Fruit fly (Drosophila melanogaster) whole organism, embryonic: Measurements from ENCODE around the gene trx.

Experiments used
- ATbp ChIP-seq: fragments of 200-800 bp; sonication (Bioruptor generic); optimal IDR thresholded peaks from 2 replicates; lab custom pipeline; 2017; ENCODE audit warnings: missing biosample characterization, mild to moderate bottlenecking, missing genetic modification characterization, missing genetic modification reagents
- Abd-B ChIP-seq: fragments of 200-800 bp; sonication (Bioruptor generic); optimal IDR thresholded peaks from 2 replicates; lab custom pipeline; 2018; ENCODE audit warnings: missing biosample characterization, mild to moderate bottlenecking, missing genetic modification characterization, moderate library complexity
- CG10147 ChIP-seq: fragments of 200-800 bp; sonication (Bioruptor generic); optimal IDR thresholded peaks from 2 replicates; lab custom pipeline; 2019; ENCODE audit warnings: missing biosample characterization, mild to moderate bottlenecking, missing genetic modification characterization, moderate library complexity
- CG10267 ChIP-seq: fragments of 200-800 bp; sonication (Bioruptor generic); optimal IDR thresholded peaks from 2 replicates; lab custom pipeline; 2018; ENCODE audit warnings: missing biosample characterization, mild to moderate bottlenecking, missing genetic modification characterization, moderate library complexity
- CG10979 ChIP-seq: fragments of 200-800 bp; sonication (Bioruptor generic); optimal IDR thresholded peaks from 2 replicates; lab custom pipeline; 2018; ENCODE audit warnings: missing biosample characterization, mild to moderate bottlenecking, missing genetic modification characterization, moderate library complexity
- CG12659 ChIP-seq: fragments of 200-800 bp; sonication (Bioruptor generic); optimal IDR thresholded peaks from 3 replicates; lab custom pipeline; 2017; ENCODE audit warnings: mild to moderate bottlenecking, missing biosample characterization, missing genetic modification reagents, missing genetic modification characterization
- CG14710 ChIP-seq: fragments of 200-800 bp; sonication (Bioruptor generic); optimal IDR thresholded peaks from 3 replicates; lab custom pipeline; 2019; ENCODE audit warnings: missing biosample characterization, mild to moderate bottlenecking, missing genetic modification characterization, moderate library complexity
- CG15011 ChIP-seq: fragments of 200-800 bp; sonication (Bioruptor generic); optimal IDR thresholded peaks from 3 replicates; lab custom pipeline; 2018; ENCODE audit warnings: missing biosample characterization, mild to moderate bottlenecking, missing genetic modification characterization
- CG1602 ChIP-seq: fragments of 200-800 bp; sonication (Bioruptor generic); optimal IDR thresholded peaks from 3 replicates; lab custom pipeline; 2016; ENCODE audit warnings: missing biosample characterization, missing genetic modification characterization
- CG17359 ChIP-seq: fragments of 200-800 bp; sonication (Bioruptor generic); optimal IDR thresholded peaks from 3 replicates; lab custom pipeline; 2018; ENCODE audit warnings: missing biosample characterization, mild to moderate bottlenecking, missing genetic modification characterization, moderate library complexity
- CG17361 ChIP-seq: fragments of 200-800 bp; sonication (Bioruptor generic); IDR thresholded peaks from 3 replicates; pipeline ENCODE4 v1.3.6; 2022; ENCODE audit warnings: missing biosample characterization, missing genetic modification characterization
- CG17829 ChIP-seq: fragments of 200-800 bp; optimal IDR thresholded peaks from 2 replicates; lab custom pipeline; 2019; ENCODE audit warnings: missing biosample characterization, mild to moderate bottlenecking, missing genetic modification characterization, moderate library complexity
- CG18599 ChIP-seq: fragments of 200-800 bp; sonication (Bioruptor generic); optimal IDR thresholded peaks from 3 replicates; lab custom pipeline; 2017; ENCODE audit warnings: missing biosample characterization, missing genetic modification characterization, mild to moderate bottlenecking, moderate library complexity, missing genetic modification reagents
- CG2120 ChIP-seq: fragments of 200-800 bp; sonication (Bioruptor generic); optimal IDR thresholded peaks from 3 replicates; lab custom pipeline; 2016; ENCODE audit warnings: missing biosample characterization, missing genetic modification characterization
- CG2678 ChIP-seq: fragments of 200-800 bp; sonication (Bioruptor generic); optimal IDR thresholded peaks from 3 replicates; lab custom pipeline; 2019; ENCODE audit warnings: missing biosample characterization, mild to moderate bottlenecking, missing genetic modification characterization, moderate library complexity
- CG31441 ChIP-seq: fragments of 200-800 bp; sonication (Bioruptor generic); IDR thresholded peaks from 2 replicates; pipeline ENCODE4 v1.3.6; 2022; ENCODE audit warnings: missing biosample characterization, missing genetic modification characterization
- CG3726 ChIP-seq: fragments of 200-800 bp; sonication (Bioruptor generic); IDR thresholded peaks from 3 replicates; pipeline ENCODE4, ENCODE4 v1.3.6; 2022; ENCODE audit warnings: missing biosample characterization, missing genetic modification characterization
- CG7556 ChIP-seq: fragments of 200-800 bp; sonication (Bioruptor generic); optimal IDR thresholded peaks from 2 replicates; lab custom pipeline; 2017; ENCODE audit warnings: missing biosample characterization, mild to moderate bottlenecking, missing genetic modification characterization
- CG7839 ChIP-seq: fragments of 200-800 bp; sonication (Bioruptor generic); optimal IDR thresholded peaks from 3 replicates; lab custom pipeline; 2018; ENCODE audit warnings: missing biosample characterization, mild to moderate bottlenecking, missing genetic modification characterization, moderate library complexity
- CG8388 ChIP-seq: fragments of 200-800 bp; sonication (Bioruptor generic); optimal IDR thresholded peaks from 2 replicates; lab custom pipeline; 2019; ENCODE audit warnings: missing biosample characterization, mild to moderate bottlenecking, missing genetic modification characterization, moderate library complexity
- CoRest ChIP-seq: fragments of 200-800 bp; sonication (Bioruptor generic); optimal IDR thresholded peaks from 3 replicates; lab custom pipeline; 2018; ENCODE audit warnings: missing biosample characterization, mild to moderate bottlenecking, missing genetic modification characterization, moderate library complexity
- Gug ChIP-seq: fragments of 200-800 bp; sonication (Bioruptor generic); IDR thresholded peaks from 4 replicates; pipeline ENCODE4 v1.3.6; 2022; ENCODE audit warnings: missing biosample characterization, missing genetic modification characterization
- Hr51 ChIP-seq, 2 experiments: fragments of 200-800 bp; sonication (Bioruptor generic); optimal IDR thresholded peaks; 2 replicates in 1 of 2; 3 replicates in 1 of 2; lab custom pipeline; 2016 to 2018; ENCODE audit warnings: missing biosample characterization in 2 of 2, missing genetic modification characterization in 2 of 2, mild to moderate bottlenecking in 1 of 2, moderate library complexity in 1 of 2
- Hsf ChIP-seq: fragments of 200-800 bp; sonication (Bioruptor generic); optimal IDR thresholded peaks from 3 replicates; lab custom pipeline; 2016; ENCODE audit warnings: missing biosample characterization, missing genetic modification characterization
- Med ChIP-seq: fragments of 200-800 bp; sonication (Bioruptor generic); peaks from one replicate; lab custom pipeline; 2016; ENCODE audit warnings: missing biosample characterization, missing genetic modification characterization, mild to moderate bottlenecking, inconsistent platforms, moderate library complexity
- Oli ChIP-seq: fragments of 200-800 bp; sonication (Bioruptor generic); optimal IDR thresholded peaks from 2 replicates; lab custom pipeline; 2018; ENCODE audit warnings: missing biosample characterization, mild to moderate bottlenecking, missing genetic modification characterization, moderate library complexity
- PHDP ChIP-seq: fragments of 200-800 bp; sonication (Bioruptor generic); optimal IDR thresholded peaks from 3 replicates; lab custom pipeline; 2018; ENCODE audit warnings: missing biosample characterization, mild to moderate bottlenecking, missing genetic modification characterization, moderate library complexity
- Ptx1 ChIP-seq: fragments of 200-800 bp; sonication (Bioruptor generic); IDR thresholded peaks from 2 replicates; pipeline ENCODE4 v1.3.6; 2022; ENCODE audit warnings: missing biosample characterization, missing genetic modification characterization
- Sox100B ChIP-seq: fragments of 200-800 bp; sonication (Bioruptor generic); optimal IDR thresholded peaks from 3 replicates; lab custom pipeline; 2018; ENCODE audit warnings: missing biosample characterization, mild to moderate bottlenecking, missing genetic modification characterization
- Sox102F ChIP-seq: fragments of 200-800 bp; sonication (Bioruptor generic); optimal IDR thresholded peaks from 2 replicates; lab custom pipeline; 2018; ENCODE audit warnings: missing biosample characterization, mild to moderate bottlenecking, missing genetic modification characterization, moderate library complexity
- Xbp1 ChIP-seq: fragments of 200-800 bp; sonication (Bioruptor generic); optimal IDR thresholded peaks from 3 replicates; lab custom pipeline; 2016; ENCODE audit warnings: missing biosample characterization, mild to moderate bottlenecking, missing genetic modification characterization
- bcd ChIP-seq: fragments of 200-800 bp; sonication (Bioruptor generic); optimal IDR thresholded peaks from 2 replicates; lab custom pipeline; 2017; ENCODE audit warnings: missing biosample characterization, mild to moderate bottlenecking, missing genetic modification characterization
- bsh ChIP-seq, 2 experiments: fragments of 200-800 bp; sonication (Bioruptor generic); optimal IDR thresholded peaks; 2 replicates each; lab custom pipeline; 2017 to 2018; ENCODE audit warnings: mild to moderate bottlenecking in 2 of 2, missing biosample characterization in 2 of 2, missing genetic modification characterization in 2 of 2, moderate library complexity in 1 of 2
- crc ChIP-seq: fragments of 200-800 bp; sonication (Bioruptor generic); optimal IDR thresholded peaks from 2 replicates; lab custom pipeline; 2016; ENCODE audit warnings: missing biosample characterization, missing genetic modification characterization
- fd96Cb ChIP-seq: fragments of 200-800 bp; sonication (Bioruptor generic); optimal IDR thresholded peaks from 2 replicates; lab custom pipeline; 2018; ENCODE audit warnings: missing biosample characterization, mild to moderate bottlenecking, missing genetic modification characterization, moderate library complexity
- grau ChIP-seq: fragments of 200-800 bp; optimal IDR thresholded peaks from 3 replicates; lab custom pipeline; 2019; ENCODE audit warnings: missing biosample characterization, mild to moderate bottlenecking, missing genetic modification characterization, moderate library complexity
- lola ChIP-seq, 3 experiments: fragments of >200 bp in 2 of 3; fragments of 200-800 bp in 1 of 3; sonication (Bioruptor generic) in 1 of 3; optimal IDR thresholded peaks; 2 replicates each; lab custom pipeline; 2017 to 2019; ENCODE audit warnings: missing biosample characterization in 3 of 3, missing genetic modification characterization in 3 of 3, mild to moderate bottlenecking in 1 of 3, moderate library complexity in 1 of 3
- nmo ChIP-seq: fragments of 200-800 bp; sonication (Bioruptor generic); optimal IDR thresholded peaks from 2 replicates; lab custom pipeline; 2018; ENCODE audit warnings: missing biosample characterization, mild to moderate bottlenecking, missing genetic modification characterization, moderate library complexity
- pan ChIP-seq, 4 experiments: fragments of >200 bp in 3 of 4; fragments of 200-800 bp in 1 of 4; sonication (Bioruptor generic) in 1 of 4; optimal IDR thresholded peaks in 3 of 4; IDR thresholded peaks in 1 of 4; 2 replicates each; pipeline versions ENCODE4 v1.3.6 to Lab custom; 2017 to 2022; ENCODE audit warnings: missing biosample characterization in 2 of 4, missing genetic modification characterization in 2 of 4, mixed read lengths in 1 of 4
- phol ChIP-seq: fragments of 200-800 bp; sonication (Bioruptor generic); optimal IDR thresholded peaks from 3 replicates; lab custom pipeline; 2018; ENCODE audit warnings: missing biosample characterization, mild to moderate bottlenecking, missing genetic modification characterization, moderate library complexity
- prd ChIP-seq, 3 experiments: fragments of >200 bp in 2 of 3; fragments of 200-800 bp in 1 of 3; sonication (Bioruptor generic) in 1 of 3; optimal IDR thresholded peaks in 2 of 3; IDR thresholded peaks in 1 of 3; 2 replicates in 2 of 3; 3 replicates in 1 of 3; pipeline versions ENCODE4 v1.3.6 to Lab custom; 2017 to 2022; ENCODE audit warnings: missing biosample characterization in 1 of 3, missing genetic modification characterization in 1 of 3
- row ChIP-seq: fragments of 200-800 bp; sonication (Bioruptor generic); IDR thresholded peaks from 3 replicates; pipeline ENCODE4 v1.3.6; 2022; ENCODE audit warnings: missing biosample characterization, missing genetic modification characterization
- sim ChIP-seq: fragments of 200-800 bp; sonication (Bioruptor generic); IDR thresholded peaks from 2 replicates; pipeline ENCODE4 v1.3.6; 2022; ENCODE audit warnings: missing biosample characterization, missing genetic modification characterization
- unpg ChIP-seq: fragments of 200-800 bp; sonication (Bioruptor generic); optimal IDR thresholded peaks from 3 replicates; lab custom pipeline; 2018; ENCODE audit warnings: missing biosample characterization, mild to moderate bottlenecking, missing genetic modification characterization, moderate library complexity
- zf30C ChIP-seq: fragments of 200-800 bp; sonication (Bioruptor generic); optimal IDR thresholded peaks from 3 replicates; lab custom pipeline; 2018; ENCODE audit warnings: missing biosample characterization, mild to moderate bottlenecking, missing genetic modification characterization

The trx gene

dm6 chr3R:14335504-14335903 lies 48.8 kb upstream of the trx start (continued):
- no peak for TF ChIP-seq crc (GFP tag; lab: Kevin White, UChicago)
- TF ChIP-seq, all 482 proteins: peak for 13

dm6 chr3R:14332735-14333134 lies 46.0 kb upstream of the trx start:
- TF ChIP-seq CG15011 (peak; percentile 7), zf30C (GFP tag; lab: Kevin White, UChicago) (no peak), Sox102F (GFP tag; lab: Kevin White, UChicago) (peak; percentile 40), Abd-B (peak; percentile 3), CG14710 (tag; lab: Kevin White, UChicago) (peak; percentile 13), row (GFP tag; lab: Robert Waterston, UW) (peak; percentile 52; the same call in 2 of the 3 replicates), pan (optimal IDR thresholded peaks at IDR 0.05; lab: Kevin White, UChicago) (no peak), pan (GFP tag; optimal IDR thresholded peaks at IDR 0.05 in 1 of 2, IDR thresholded peaks at IDR 0.05 in 1 of 2) (peak in 1 of 2 experiments; percentile 56), CG2678 (tag; lab: Kevin White, UChicago) (peak; percentile 55), CG7556 (peak; percentile 19), CG18599 (GFP tag; lab: Kevin White, UChicago) (peak; percentile 43), CG31441 (GFP tag; lab: Robert Waterston, UW) (0 out of 2 replicates have a peak, but pooled peaks have one; percentile 12), CG3726 (GFP tag; lab: Robert Waterston, UW) (no peak), Hr51 (GFP tag; optimal IDR thresholded peaks at IDR 0.05; lab: Kevin White, UChicago) (peak in 1 of 2 experiments; percentile 61), PHDP (tag; lab: Kevin White, UChicago) (peak; percentile 35), bsh (GFP tag; optimal IDR thresholded peaks at IDR 0.05; lab: Kevin White, UChicago) (peak in 1 of 2 experiments; percentile 55), CG10267 (tag; lab: Kevin White, UChicago) (peak; percentile 2), nmo (GFP tag; lab: Kevin White, UChicago) (peak; percentile 49), CG8388 (GFP tag; lab: Kevin White, UChicago) (peak; percentile 13), Sox100B (GFP tag; lab: Kevin White, UChicago) (peak; percentile 0), CG2120 (GFP tag; lab: Kevin White, UChicago) (peak; percentile 15), CoRest (tag; lab: Kevin White, UChicago) (peak; percentile 32), bcd (peak; percentile 12), lola (GFP tag; optimal IDR thresholded peaks at IDR 0.05; lab: Kevin White, UChicago) (peak in 1 of 3 experiments; percentile 13), Hsf (GFP tag; lab: Kevin White, UChicago) (peak; percentile 5), CG7839 (tag; lab: Kevin White, UChicago) (peak; percentile 46), grau (tag; lab: Kevin White, UChicago) (peak; percentile 31), CG10979 (tag; lab: Kevin White, UChicago) (peak; percentile 40), CG1602 (GFP tag; lab: Kevin White, UChicago) (peak; percentile 7), CG12659 (GFP tag; lab: Kevin White, UChicago) (peak; percentile 15), prd (optimal IDR thresholded peaks at IDR 0.05; lab: Kevin White, UChicago) (no peak), prd (GFP tag; IDR thresholded peaks at IDR 0.05; lab: Robert Waterston, UW) (0 out of 3 replicates have a peak, but pooled peaks have one; percentile 29), ATbp (GFP tag; lab: Kevin White, UChicago) (peak; percentile 15), CG17359 (tag; lab: Kevin White, UChicago) (peak; percentile 33), phol (peak; percentile 44), Xbp1 (GFP tag; lab: Kevin White, UChicago) (peak; percentile 44), CG17361 (GFP tag; lab: Robert Waterston, UW) (peak; percentile 45; the same call in 1 of the 3 replicates), fd96Cb (peak; percentile 19), sim (GFP tag; lab: Robert Waterston, UW) (no peak), Gug (0 out of 4 replicates have a peak, but pooled peaks have one; percentile 7), Oli (tag; lab: Kevin White, UChicago) (peak; percentile 37), CG10147 (GFP tag; lab: Kevin White, UChicago) (peak; percentile 17), Med (GFP tag; lab: Kevin White, UChicago) (peak; percentile 73), unpg (GFP tag; lab: Kevin White, UChicago) (peak; percentile 39), Ptx1 (GFP tag; lab: Robert Waterston, UW) (peak; percentile 44), CG17829 (peak; percentile 10)
